Fruit fly (Drosophila melanogaster): Measurements from ENCODE around the gene CG3342.

Gene CG3342

DNA sequence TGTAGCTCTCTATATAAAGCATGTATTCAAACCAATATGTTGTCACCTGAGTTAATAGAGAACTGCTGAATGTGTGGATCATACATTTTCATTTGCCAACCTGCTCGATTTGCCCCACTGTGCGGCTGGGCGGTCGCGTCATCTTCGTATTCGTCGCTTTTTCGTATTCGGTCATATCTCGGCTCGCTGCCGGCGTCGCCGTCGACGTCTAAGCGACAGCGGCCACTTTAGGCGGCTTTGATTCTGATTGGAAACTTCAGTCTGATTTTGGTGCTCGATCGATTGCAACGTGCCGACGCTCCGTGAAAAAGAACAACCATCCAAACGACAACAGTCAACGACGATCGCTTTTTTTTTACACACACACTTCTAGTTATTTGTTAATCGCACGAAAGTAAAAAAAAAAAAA lies 18.2 kb upstream of the CG3342 start:
- TF ChIP-seq Rel (GFP tag; optimal IDR thresholded peaks at IDR 0.05), result no peak
- TF ChIP-seq Rel (tag; optimal IDR thresholded peaks at IDR 0.05), result peak; percentile 28
- TF ChIP-seq jim (GFP tag; optimal IDR thresholded peaks at IDR 0.05), result no peak
- TF ChIP-seq dl (GFP tag; optimal IDR thresholded peaks at IDR 0.05; ENCODE audit: insufficient read depth in 1 of 2, partially characterized antibody in 2 of 2), result no peak
- no peak for TF ChIP-seq fru (GFP tag; optimal IDR thresholded peaks at IDR 0.05)
- no peak for TF ChIP-seq GATAd (GFP tag; optimal IDR thresholded peaks at IDR 0.05)
- no peak for TF ChIP-seq CG9705 (GFP tag; optimal IDR thresholded peaks at IDR 0.05)
- peak; percentile 21 for TF ChIP-seq Jra (GFP tag; optimal IDR thresholded peaks at IDR 0.05)
- no peak for TF ChIP-seq Abd-B (GFP tag; optimal IDR thresholded peaks at IDR 0.05)
- peak; percentile 59 for TF ChIP-seq woc (GFP tag; optimal IDR thresholded peaks at IDR 0.05)
- TF ChIP-seq OdsH (GFP tag; optimal IDR thresholded peaks at IDR 0.05), result no peak
- peak; percentile 3 for TF ChIP-seq Sp1 (GFP tag; optimal IDR thresholded peaks at IDR 0.05)
- TF ChIP-seq Hr83 (GFP tag; optimal IDR thresholded peaks at IDR 0.05; ENCODE audit: poor library complexity, severe bottlenecking), result peak; percentile 51

DNA sequence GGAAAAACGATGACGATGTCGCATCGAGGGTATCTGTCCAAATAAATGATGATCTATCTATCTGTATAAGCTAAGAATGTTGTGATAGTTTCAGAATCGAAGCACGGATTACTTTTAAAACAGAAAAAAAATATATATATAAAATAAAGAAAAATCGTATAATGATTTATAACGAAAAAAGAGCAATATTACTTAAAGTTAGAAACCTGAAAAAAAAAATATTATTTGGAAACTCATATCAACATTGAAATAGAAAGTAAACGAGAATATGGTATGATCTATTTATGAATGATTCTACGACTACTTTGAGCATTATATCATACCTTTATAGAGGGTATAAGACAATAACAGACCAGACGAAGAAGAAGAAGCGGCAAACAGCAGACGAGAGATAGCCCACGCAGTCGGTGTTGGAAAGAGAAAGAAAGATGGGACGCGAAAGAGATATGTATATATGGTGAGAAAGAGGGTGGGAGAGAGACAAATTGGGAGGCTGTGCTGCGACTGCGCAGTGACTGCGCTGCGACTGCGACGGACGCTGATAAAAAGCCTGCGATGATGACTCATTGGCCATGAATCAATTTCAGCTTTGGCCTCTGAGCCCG lies 16.0 kb upstream of the CG3342 start:
- TF ChIP-seq Jra (GFP tag; optimal IDR thresholded peaks at IDR 0.05) (peak; percentile 24), Vsx2 (GFP tag; optimal IDR thresholded peaks at IDR 0.05; ENCODE audit: partially characterized antibody) (peak; percentile 12), Dfd (GFP tag; optimal IDR thresholded peaks at IDR 0.05) (no peak), woc (GFP tag; optimal IDR thresholded peaks at IDR 0.05) (no peak), Dif (GFP tag; optimal IDR thresholded peaks at IDR 0.05; ENCODE audit: partially characterized antibody) (peak; percentile 47), Mio (GFP tag; optimal IDR thresholded peaks at IDR 0.05) (no peak)

DNA sequence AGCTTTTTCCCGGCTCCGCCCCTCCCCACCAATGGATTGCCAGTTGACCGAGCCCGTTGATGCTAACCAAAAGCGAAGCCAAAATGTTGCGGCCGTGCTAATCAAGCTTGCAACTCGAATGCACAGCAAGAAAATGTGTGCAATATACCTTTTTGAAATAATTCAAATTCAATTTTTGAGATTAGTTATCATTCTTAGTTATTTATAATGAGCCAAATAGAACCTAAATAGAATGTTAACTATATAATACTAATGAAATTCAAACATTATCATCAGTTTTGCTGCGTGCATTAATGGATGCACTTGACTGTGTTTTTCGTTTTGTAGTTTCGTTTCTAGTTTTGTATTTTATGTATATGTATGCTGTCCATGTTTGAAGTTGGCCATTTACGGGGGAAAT lies 14.6 kb upstream of the CG3342 start:
- TF ChIP-seq woc (GFP tag; optimal IDR thresholded peaks at IDR 0.05) (peak; percentile 56), Hr83 (GFP tag; optimal IDR thresholded peaks at IDR 0.05; ENCODE audit: poor library complexity, severe bottlenecking) (no peak), psq (GFP tag; optimal IDR thresholded peaks at IDR 0.05) (peak; percentile 48), lola (GFP tag; optimal IDR thresholded peaks at IDR 0.05) (no peak), tai (GFP tag; optimal IDR thresholded peaks at IDR 0.05) (no peak), CrebA (GFP tag; optimal IDR thresholded peaks at IDR 0.05; ENCODE audit: borderline replicate concordance) (no peak), Dif (GFP tag; optimal IDR thresholded peaks at IDR 0.05; ENCODE audit: partially characterized antibody) (no peak), h (GFP tag; optimal IDR thresholded peaks at IDR 0.05) (peak; percentile 60), CG32264 (GFP tag; optimal IDR thresholded peaks at IDR 0.05) (no peak), usp (GFP tag; optimal IDR thresholded peaks at IDR 0.05) (no peak), ey (GFP tag; optimal IDR thresholded peaks at IDR 0.05) (peak; percentile 23), fru (GFP tag; optimal IDR thresholded peaks at IDR 0.05) (peak; percentile 54), sv (GFP tag; optimal IDR thresholded peaks at IDR 0.05) (no peak), CG9705 (GFP tag; optimal IDR thresholded peaks at IDR 0.05) (no peak), dl (GFP tag; optimal IDR thresholded peaks at IDR 0.05; ENCODE audit: insufficient read depth in 1 of 2, partially characterized antibody in 2 of 2) (no peak), HLH106 (tag; optimal IDR thresholded peaks at IDR 0.05) (peak; percentile 63), Jra (GFP tag; optimal IDR thresholded peaks at IDR 0.05) (no peak), OdsH (GFP tag; optimal IDR thresholded peaks at IDR 0.05) (peak; percentile 64), Dfd (GFP tag; optimal IDR thresholded peaks at IDR 0.05) (no peak), rgr (GFP tag; optimal IDR thresholded peaks at IDR 0.05) (peak; percentile 61), Hnf4 (GFP tag; optimal IDR thresholded peaks at IDR 0.05) (peak; percentile 28), foxo (GFP tag; optimal IDR thresholded peaks at IDR 0.05) (peak in 1 of 2 experiments; percentile 51), Sp1 (GFP tag; optimal IDR thresholded peaks at IDR 0.05) (peak; percentile 56), br (GFP tag; optimal IDR thresholded peaks at IDR 0.05) (peak; percentile 49), GATAd (GFP tag; optimal IDR thresholded peaks at IDR 0.05) (no peak), brk (GFP tag; optimal IDR thresholded peaks at IDR 0.05) (no peak), Myc (optimal IDR thresholded peaks at IDR 0.05) (no peak)

DNA sequence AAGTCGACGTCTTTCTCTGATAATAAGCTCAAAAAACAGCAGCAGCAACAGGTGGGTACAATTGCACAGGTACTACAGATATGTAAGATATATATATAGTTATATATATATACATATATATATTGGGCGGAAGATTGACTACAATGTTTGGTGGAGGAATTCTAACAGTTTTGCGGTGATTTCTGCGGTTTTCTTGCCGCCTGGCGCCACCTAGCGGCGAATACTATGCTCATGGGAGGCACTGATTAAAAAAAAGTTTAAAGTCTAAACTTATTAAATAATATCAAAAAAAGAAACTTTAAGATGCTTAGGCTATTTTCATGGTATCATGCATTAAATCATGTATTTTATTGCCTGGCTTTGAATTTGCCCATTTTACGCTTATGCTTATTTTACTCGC lies 13.6 kb upstream of the CG3342 start:
- no peak for TF ChIP-seq psq (GFP tag; optimal IDR thresholded peaks at IDR 0.05)
- no peak for TF ChIP-seq OdsH (GFP tag; optimal IDR thresholded peaks at IDR 0.05)
- no peak for TF ChIP-seq Sp1 (GFP tag; optimal IDR thresholded peaks at IDR 0.05)
- no peak for TF ChIP-seq usp (GFP tag; optimal IDR thresholded peaks at IDR 0.05)
- no peak for TF ChIP-seq Mio (GFP tag; optimal IDR thresholded peaks at IDR 0.05)
- TF ChIP-seq Rel (GFP tag; optimal IDR thresholded peaks at IDR 0.05), result no peak
- no peak for TF ChIP-seq Rel (tag; optimal IDR thresholded peaks at IDR 0.05)
- no peak for TF ChIP-seq Dif (GFP tag; optimal IDR thresholded peaks at IDR 0.05; ENCODE audit: partially characterized antibody)
- no peak for TF ChIP-seq HLH106 (tag; optimal IDR thresholded peaks at IDR 0.05)
- no peak for TF ChIP-seq fru (GFP tag; optimal IDR thresholded peaks at IDR 0.05)
